Worm (Caenorhabditis elegans): ENCODE data around the gene sumv-2.
A peak's percentile ranks its signal among the peaks of the same experiment; 100 is the strongest.

sumv-2 gene

ce11 chrV:4623535-4623934 is 6.2 kb downstream of the sumv-2 start:
- no peak for TF ChIP-seq F10E7.11 (tag; optimal IDR thresholded peaks at IDR 0.05)
- TF ChIP-seq lin-40 (tag; optimal IDR thresholded peaks at IDR 0.05): no peak
- no peak for TF ChIP-seq efl-1 (GFP tag; optimal IDR thresholded peaks at IDR 0.05)
- no peak for TF ChIP-seq dpff-1 (tag; optimal IDR thresholded peaks at IDR 0.05)
- TF ChIP-seq snpc-1.1 (tag; optimal IDR thresholded peaks at IDR 0.05; ENCODE audit: insufficient read depth): no peak
- TF ChIP-seq ccch-3 (GFP tag; optimal IDR thresholded peaks at IDR 0.05): no peak
- TF ChIP-seq T26A5.8 (tag; optimal IDR thresholded peaks at IDR 0.05): no peak
- TF ChIP-seq aptf-2 (GFP tag; conservative IDR thresholded peaks at IDR 0.05): no peak
- no peak for TF ChIP-seq madf-8 (GFP tag; conservative IDR thresholded peaks at IDR 0.05)
- no peak for TF ChIP-seq F55B11.4 (tag; optimal IDR thresholded peaks at IDR 0.05; ENCODE audit: borderline replicate concordance, insufficient read depth)
- TF ChIP-seq sea-2 (GFP tag; IDR thresholded peaks at IDR 0.05): no peak
- no peak for TF ChIP-seq B0261.1 (tag; optimal IDR thresholded peaks at IDR 0.05)

ce11 chrV:4624717-4625116 is 7.4 kb downstream of the sumv-2 start:
- TF ChIP-seq nfyb-1 (GFP tag; IDR thresholded peaks at IDR 0.05) (peak; percentile 75), him-1 (tag; optimal IDR thresholded peaks at IDR 0.05) (no peak)

ce11 chrV:4626344-4626743 is 9.0 kb downstream of the sumv-2 start:
- TF ChIP-seq snpc-4 (GFP tag; optimal IDR thresholded peaks at IDR 0.05) (no peak), snpc-4 (tag; optimal IDR thresholded peaks at IDR 0.05) (no peak)

- TF ChIP-seq dox-1 (GFP tag; IDR thresholded peaks at IDR 0.05) (no peak), mxl-1 (tag; optimal IDR thresholded peaks at IDR 0.05) (no peak), aptf-3 (GFP tag; IDR thresholded peaks at IDR 0.05) (no peak), ztf-18 (tag; optimal IDR thresholded peaks at IDR 0.05) (no peak), ZK185.1 (tag; optimal IDR thresholded peaks at IDR 0.05; ENCODE audit: poor library complexity, severe bottlenecking) (no peak), hrde-1 (tag; optimal IDR thresholded peaks at IDR 0.05; ENCODE audit: borderline replicate concordance) (no peak), C06A6.2 (GFP tag; conservative IDR thresholded peaks at IDR 0.05) (no peak), K12H6.12 (tag; optimal IDR thresholded peaks at IDR 0.05) (no peak), hmg-20 (GFP tag; IDR thresholded peaks at IDR 0.05) (no peak), die-1 (tag; optimal IDR thresholded peaks at IDR 0.05) (no peak), F37B4.10 (GFP tag; IDR thresholded peaks at IDR 0.05) (no peak), snpc-1.1 (tag; optimal IDR thresholded peaks at IDR 0.05; ENCODE audit: insufficient read depth) (no peak), hsf-1 (GFP tag; IDR thresholded peaks at IDR 0.05) (no peak), nhr-179 (tag; optimal IDR thresholded peaks at IDR 0.05) (no peak), lsl-1 (GFP tag; optimal IDR thresholded peaks at IDR 0.05) (no peak), Y53F4B.3 (GFP tag; IDR thresholded peaks at IDR 0.05) (no peak), madf-10 (tag; optimal IDR thresholded peaks at IDR 0.05) (no peak), somi-1 (GFP tag; optimal IDR thresholded peaks at IDR 0.05) (no peak), repo-1 (tag; optimal IDR thresholded peaks at IDR 0.05) (no peak), snpc-1.3 (tag; optimal IDR thresholded peaks at IDR 0.05; ENCODE audit: insufficient read depth) (no peak), rcor-1 (GFP tag; IDR thresholded peaks at IDR 0.05) (no peak), bed-2 (GFP tag; IDR thresholded peaks at IDR 0.05) (no peak), bed-1 (GFP tag; IDR thresholded peaks at IDR 0.05) (no peak), ztf-3 (GFP tag; optimal IDR thresholded peaks at IDR 0.05) (no peak), unc-130 (GFP tag; optimal IDR thresholded peaks at IDR 0.05) (no peak), mes-4 (tag; optimal IDR thresholded peaks at IDR 0.05) (no peak), hlh-26 (GFP tag; conservative IDR thresholded peaks at IDR 0.05) (no peak), let-607 (tag; optimal IDR thresholded peaks at IDR 0.05) (peak in 1 of 2 experiments; percentile 54), chd-7 (tag; optimal IDR thresholded peaks at IDR 0.05) (peak; percentile 10), lin-54 (GFP tag; optimal IDR thresholded peaks at IDR 0.05) (no peak), sea-2 (GFP tag; IDR thresholded peaks at IDR 0.05) (no peak)
Observed at ce11 chrV:4628517-4628930, 11.2 kb downstream of the sumv-2 start, which contains the start of gene pmt-2. Gene pmt-2 (plus strand): TSS chrV:4628580.

All from whole organism, young adult.